Fruit fly (Drosophila melanogaster): Measurements from ENCODE around the gene CG4293.

DNA sequence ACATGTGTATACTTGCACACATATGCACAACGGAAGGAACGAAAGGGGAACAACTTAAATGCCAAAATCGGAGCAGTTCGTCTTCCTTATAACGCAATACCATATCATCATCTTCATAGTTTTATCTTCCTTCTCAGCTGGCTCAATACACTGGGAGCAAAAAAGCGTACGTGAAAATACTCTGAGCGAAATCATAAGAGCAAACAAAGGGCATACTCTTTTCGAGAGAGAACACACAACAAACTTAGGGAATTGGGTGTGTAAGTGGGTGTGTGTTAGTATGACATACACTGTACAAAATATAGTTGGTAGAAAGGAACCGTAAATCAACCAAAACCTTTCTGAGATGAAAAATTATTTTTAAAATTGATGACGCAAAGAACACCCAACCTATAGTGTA is 17.6 kb downstream of the CG4293 start:
- TF ChIP-seq CG1620 (GFP tag; optimal IDR thresholded peaks at IDR 0.05) (no peak), toe (GFP tag; optimal IDR thresholded peaks at IDR 0.05) (no peak), Mnt (GFP tag; optimal IDR thresholded peaks at IDR 0.05) (no peak), CG7045 (GFP tag; optimal IDR thresholded peaks at IDR 0.05) (no peak), cnc (optimal IDR thresholded peaks at IDR 0.05) (no peak), kay (GFP tag; ENCODE audit: borderline replicate concordance) (no peak), Clk (GFP tag; optimal IDR thresholded peaks at IDR 0.05) (no peak)
